Worm (Caenorhabditis elegans): ENCODE data around the gene srh-56.

DNA sequence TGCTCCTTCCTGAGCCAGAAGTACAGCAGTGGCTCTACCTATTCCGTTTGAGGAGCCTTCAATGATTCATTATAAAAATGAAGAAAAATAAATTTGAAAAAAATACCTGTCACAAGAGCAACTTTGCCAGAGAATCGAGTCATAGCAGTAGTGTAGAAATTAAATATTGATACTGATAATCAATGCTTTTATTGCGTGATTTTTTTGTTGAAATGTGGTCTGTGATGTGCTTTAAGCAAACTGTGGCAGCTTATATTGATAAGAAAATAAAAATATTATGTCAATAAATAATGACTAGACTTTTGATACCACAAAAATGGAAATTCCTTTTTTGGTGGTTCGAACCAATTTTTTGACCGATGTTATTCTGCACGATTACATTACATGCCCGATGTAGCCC lies 6.6 kb upstream of the srh-56 start, which contains the start of gene dhs-14:
- TF ChIP-seq F13C5.2 (tag; optimal IDR thresholded peaks at IDR 0.05) (no peak), tra-4 (tag; optimal IDR thresholded peaks at IDR 0.05) (no peak), flt-1 (GFP tag; IDR thresholded peaks at IDR 0.05) (no peak), ama-1 (optimal IDR thresholded peaks at IDR 0.05) (no peak), hnd-1 (tag; optimal IDR thresholded peaks at IDR 0.05) (no peak)

Data from whole organism, early embryonic.